Fruit fly (Drosophila melanogaster) whole organism, embryonic: ENCODE results near the gene Upf2.

ENCODE experiments used
- Awh ChIP-seq: fragments of 200-800 bp; sonication (Bioruptor generic); IDR thresholded peaks from 2 replicates; pipeline ENCODE4, ENCODE4 v1.3.6; 2022; ENCODE audit warnings: missing biosample characterization, missing genetic modification characterization
- C15 ChIP-seq: fragments of 200-800 bp; sonication (Bioruptor generic); IDR thresholded peaks from 3 replicates; pipeline ENCODE4 v1.3.6; 2022; ENCODE audit warnings: missing biosample characterization, missing genetic modification characterization
- CG10147 ChIP-seq: fragments of 200-800 bp; sonication (Bioruptor generic); optimal IDR thresholded peaks from 2 replicates; lab custom pipeline; 2019; ENCODE audit warnings: missing biosample characterization, mild to moderate bottlenecking, missing genetic modification characterization, moderate library complexity
- CG10366 ChIP-seq: fragments of 200-800 bp; sonication (Bioruptor generic); IDR thresholded peaks from 2 replicates; pipeline ENCODE4 v1.3.6; 2022; ENCODE audit warnings: missing biosample characterization, missing genetic modification characterization
- CG10543 ChIP-seq: fragments of 200-800 bp; sonication (Bioruptor generic); optimal IDR thresholded peaks from 3 replicates; lab custom pipeline; 2017; ENCODE audit warnings: missing biosample characterization, mild to moderate bottlenecking, missing genetic modification characterization, moderate library complexity
- CG11398 ChIP-seq: fragments of 200-800 bp; sonication (Bioruptor generic); optimal IDR thresholded peaks from 2 replicates; lab custom pipeline; 2016; ENCODE audit warnings: missing biosample characterization, missing genetic modification characterization
- CG13296 ChIP-seq: fragments of 200-800 bp; sonication (Bioruptor generic); optimal IDR thresholded peaks from 3 replicates; lab custom pipeline; 2018; ENCODE audit warnings: missing biosample characterization, mild to moderate bottlenecking, missing genetic modification characterization
- CG13624 ChIP-seq: fragments of 200-800 bp; sonication (Bioruptor generic); optimal IDR thresholded peaks from 2 replicates; lab custom pipeline; 2016; ENCODE audit warnings: missing biosample characterization, missing genetic modification characterization
- CG1647 ChIP-seq: fragments of 200-800 bp; sonication (Bioruptor generic); optimal IDR thresholded peaks from 3 replicates; lab custom pipeline; 2016; ENCODE audit warnings: missing biosample characterization, missing genetic modification characterization
- CG16813 ChIP-seq: fragments of 200-800 bp; sonication (Bioruptor generic); IDR thresholded peaks from 3 replicates; pipeline ENCODE4 v1.3.6; 2022; ENCODE audit warnings: missing biosample characterization, missing genetic modification characterization; ENCODE audit not compliant: partially characterized antibody
- CG17385 ChIP-seq: fragments of 200-800 bp; sonication (Bioruptor generic); optimal IDR thresholded peaks from 3 replicates; lab custom pipeline; 2018; ENCODE audit warnings: missing biosample characterization, mild to moderate bottlenecking, missing genetic modification characterization
- CG2199 ChIP-seq: fragments of 200-800 bp; sonication (Bioruptor generic); IDR thresholded peaks from 3 replicates; pipeline ENCODE4 v1.3.6; 2022; ENCODE audit warnings: missing biosample characterization, missing genetic modification characterization
- CG2678 ChIP-seq: fragments of 200-800 bp; sonication (Bioruptor generic); optimal IDR thresholded peaks from 3 replicates; lab custom pipeline; 2019; ENCODE audit warnings: missing biosample characterization, mild to moderate bottlenecking, missing genetic modification characterization, moderate library complexity
- CG30403 ChIP-seq: fragments of 200-800 bp; sonication (Bioruptor generic); optimal IDR thresholded peaks from 3 replicates; lab custom pipeline; 2016; ENCODE audit warnings: missing biosample characterization, missing genetic modification characterization
- CG3065 ChIP-seq: fragments of 200-800 bp; sonication (Bioruptor generic); optimal IDR thresholded peaks from 2 replicates; lab custom pipeline; 2016; ENCODE audit warnings: missing biosample characterization, missing genetic modification characterization
- CG31365 ChIP-seq: fragments of 200-800 bp; sonication (Bioruptor generic); optimal IDR thresholded peaks from 2 replicates; lab custom pipeline; 2018; ENCODE audit warnings: missing biosample characterization, mild to moderate bottlenecking, missing genetic modification characterization
- CG32767 ChIP-seq: fragments of 200-800 bp; sonication (Bioruptor generic); IDR thresholded peaks from 2 replicates; pipeline ENCODE4 v1.3.6; 2022; ENCODE audit warnings: missing biosample characterization, missing genetic modification characterization
- CG3838 ChIP-seq: fragments of 200-800 bp; sonication (Bioruptor generic); optimal IDR thresholded peaks from 3 replicates; lab custom pipeline; 2016; ENCODE audit warnings: missing biosample characterization, missing genetic modification characterization
- CG3995 ChIP-seq: fragments of 200-800 bp; sonication (Bioruptor generic); optimal IDR thresholded peaks from 3 replicates; lab custom pipeline; 2016; ENCODE audit warnings: missing biosample characterization, missing genetic modification characterization
- CG8089 ChIP-seq: fragments of 200-800 bp; sonication (Bioruptor generic); optimal IDR thresholded peaks from 3 replicates; lab custom pipeline; 2016; ENCODE audit warnings: missing biosample characterization, missing genetic modification characterization
- CG8359 ChIP-seq: fragments of 200-800 bp; sonication (Bioruptor generic); optimal IDR thresholded peaks from 2 replicates; lab custom pipeline; 2017; ENCODE audit warnings: missing biosample characterization, mild to moderate bottlenecking, missing genetic modification characterization, borderline replicate concordance
- CTCF ChIP-seq: fragments of 200-800 bp; sonication (Bioruptor generic); optimal IDR thresholded peaks from 2 replicates; lab custom pipeline; 2017; ENCODE audit warnings: missing biosample characterization, mild to moderate bottlenecking, missing genetic modification characterization, moderate library complexity
- D19A ChIP-seq: fragments of 200-800 bp; optimal IDR thresholded peaks from 3 replicates; lab custom pipeline; 2019; ENCODE audit warnings: missing biosample characterization, mild to moderate bottlenecking, missing genetic modification characterization, moderate library complexity
- D19B ChIP-seq: fragments of 200-800 bp; sonication (Bioruptor generic); optimal IDR thresholded peaks from 2 replicates; lab custom pipeline; 2017; ENCODE audit warnings: missing biosample characterization, mild to moderate bottlenecking, missing genetic modification characterization
- Dp ChIP-seq: fragments of 200-800 bp; sonication (Bioruptor generic); optimal IDR thresholded peaks from 2 replicates; lab custom pipeline; 2018; ENCODE audit warnings: missing biosample characterization, mild to moderate bottlenecking, missing genetic modification characterization, moderate library complexity
- E2f1 ChIP-seq: fragments of 200-800 bp; sonication (Bioruptor generic); IDR thresholded peaks from 2 replicates; pipeline ENCODE4 v1.3.6; 2022; ENCODE audit warnings: missing biosample characterization, missing genetic modification characterization
- ERR ChIP-seq: fragments of 200-800 bp; sonication (Bioruptor generic); optimal IDR thresholded peaks from 2 replicates; lab custom pipeline; 2016; ENCODE audit warnings: missing biosample characterization, missing genetic modification characterization
- Eip74EF ChIP-seq, 2 experiments: fragments of 200-800 bp in 1 of 2; fragments of >200 bp in 1 of 2; sonication (Bioruptor generic) in 1 of 2; optimal IDR thresholded peaks; 2 replicates each; lab custom pipeline; 2017 to 2019; ENCODE audit warnings: missing biosample characterization in 2 of 2, missing genetic modification characterization in 2 of 2, mild to moderate bottlenecking in 1 of 2, moderate library complexity in 1 of 2
- Mad ChIP-seq: fragments of 200-800 bp; sonication (Bioruptor generic); optimal IDR thresholded peaks from 2 replicates; lab custom pipeline; 2016; ENCODE audit warnings: missing biosample characterization, missing genetic modification characterization
- Nf-YB ChIP-seq: fragments of 200-800 bp; sonication (Bioruptor generic); optimal IDR thresholded peaks from 3 replicates; lab custom pipeline; 2019; ENCODE audit warnings: missing biosample characterization, mild to moderate bottlenecking, missing genetic modification characterization, moderate library complexity
- Opbp ChIP-seq: fragments of 200-800 bp; sonication (Bioruptor generic); IDR thresholded peaks from 3 replicates; pipeline ENCODE4 v1.3.6; 2022; ENCODE audit warnings: missing biosample characterization, missing genetic modification characterization; ENCODE audit not compliant: partially characterized antibody
- Sox100B ChIP-seq: fragments of 200-800 bp; sonication (Bioruptor generic); optimal IDR thresholded peaks from 3 replicates; lab custom pipeline; 2018; ENCODE audit warnings: missing biosample characterization, mild to moderate bottlenecking, missing genetic modification characterization
- Xrp1 ChIP-seq: fragments of 200-800 bp; sonication (Bioruptor generic); IDR thresholded peaks from 2 replicates; pipeline ENCODE4 v1.3.6; 2022; ENCODE audit warnings: missing biosample characterization, missing genetic modification characterization
- abd-A ChIP-seq: fragments of 200-800 bp; sonication (Bioruptor generic); optimal IDR thresholded peaks from 3 replicates; lab custom pipeline; 2019; ENCODE audit warnings: missing biosample characterization, mild to moderate bottlenecking, missing genetic modification characterization, moderate library complexity
- ems ChIP-seq: fragments of 200-800 bp; sonication (Bioruptor generic); optimal IDR thresholded peaks from 3 replicates; lab custom pipeline; 2016; ENCODE audit warnings: missing biosample characterization, missing genetic modification characterization
- fd102C ChIP-seq: fragments of 200-800 bp; sonication (Bioruptor generic); optimal IDR thresholded peaks from 2 replicates; lab custom pipeline; 2018; ENCODE audit warnings: missing biosample characterization, mild to moderate bottlenecking, missing genetic modification characterization, moderate library complexity
- fd96Cb ChIP-seq: fragments of 200-800 bp; sonication (Bioruptor generic); optimal IDR thresholded peaks from 2 replicates; lab custom pipeline; 2018; ENCODE audit warnings: missing biosample characterization, mild to moderate bottlenecking, missing genetic modification characterization, moderate library complexity
- grn ChIP-seq: fragments of 200-800 bp; sonication (Bioruptor generic); optimal IDR thresholded peaks from 3 replicates; lab custom pipeline; 2017; ENCODE audit warnings: missing biosample characterization, missing genetic modification characterization
- ham ChIP-seq: fragments of 200-800 bp; sonication (Bioruptor generic); IDR thresholded peaks from 2 replicates; pipeline ENCODE4 v1.3.6; 2022; ENCODE audit warnings: missing biosample characterization, missing genetic modification characterization
- jumu ChIP-seq: fragments of 200-800 bp; sonication (Bioruptor generic); optimal IDR thresholded peaks from 3 replicates; lab custom pipeline; 2016; ENCODE audit warnings: missing biosample characterization, missing genetic modification characterization
- kay ChIP-seq: fragments of 200-800 bp; sonication (Bioruptor generic); optimal IDR thresholded peaks from 2 replicates; lab custom pipeline; 2016; ENCODE audit warnings: missing biosample characterization, missing genetic modification characterization
- luna ChIP-seq: fragments of 200-800 bp; sonication (Bioruptor generic); optimal IDR thresholded peaks from 2 replicates; lab custom pipeline; 2016; ENCODE audit warnings: missing biosample characterization, missing genetic modification characterization
- mirr ChIP-seq: fragments of 200-800 bp; sonication (Bioruptor generic); optimal IDR thresholded peaks from 3 replicates; lab custom pipeline; 2018; ENCODE audit warnings: missing biosample characterization, mild to moderate bottlenecking, missing genetic modification characterization
- pb ChIP-seq: fragments of 200-800 bp; sonication (Bioruptor generic); optimal IDR thresholded peaks from 3 replicates; lab custom pipeline; 2016; ENCODE audit warnings: missing biosample characterization, missing genetic modification characterization
- sens-2 ChIP-seq: fragments of 200-800 bp; sonication (Bioruptor generic); IDR thresholded peaks from 2 replicates; pipeline ENCODE4 v1.3.6; 2022; ENCODE audit warnings: missing biosample characterization, missing genetic modification characterization
- sima ChIP-seq: fragments of 200-800 bp; sonication (Bioruptor generic); optimal IDR thresholded peaks from 2 replicates; lab custom pipeline; 2016; ENCODE audit warnings: missing biosample characterization, missing genetic modification characterization
- slbo ChIP-seq: fragments of 200-800 bp; sonication (Bioruptor generic); IDR thresholded peaks from 2 replicates; pipeline ENCODE4 v1.3.6; 2022; ENCODE audit warnings: missing biosample characterization, missing genetic modification characterization
- sug ChIP-seq: fragments of 200-800 bp; optimal IDR thresholded peaks from 2 replicates; lab custom pipeline; 2019; ENCODE audit warnings: missing biosample characterization, mild to moderate bottlenecking, missing genetic modification characterization, moderate library complexity
- tll ChIP-seq, 2 experiments: fragments of 200-800 bp in 1 of 2; fragments of >200 bp in 1 of 2; sonication (Bioruptor generic) in 1 of 2; optimal IDR thresholded peaks; 2 replicates each; lab custom pipeline; 2017 to 2019; ENCODE audit warnings: missing biosample characterization in 2 of 2, missing genetic modification characterization in 2 of 2, mild to moderate bottlenecking in 1 of 2, moderate library complexity in 1 of 2
- unpg ChIP-seq: fragments of 200-800 bp; sonication (Bioruptor generic); optimal IDR thresholded peaks from 3 replicates; lab custom pipeline; 2018; ENCODE audit warnings: missing biosample characterization, mild to moderate bottlenecking, missing genetic modification characterization, moderate library complexity

Upf2 gene

dm6 chrX:8101479-8102198 is 26.4 kb upstream of the Upf2 start, which contains the start of gene CG2258 (continued):
- TF ChIP-seq CG13296 (GFP tag; lab: Kevin White, UChicago) = peak; percentile 85
- TF ChIP-seq Eip74EF (GFP tag; optimal IDR thresholded peaks at IDR 0.05; lab: Kevin White, UChicago) = peak in 1 of 2 experiments; percentile 83
- TF ChIP-seq CG1647 (GFP tag; lab: Kevin White, UChicago) = peak; percentile 77
- TF ChIP-seq Nf-YB = peak; percentile 45
- TF ChIP-seq CG16813 (GFP tag; lab: Robert Waterston, UW) = no peak
- peak; percentile 15 for TF ChIP-seq CG3838
- TF ChIP-seq unpg = peak; percentile 92
- peak; percentile 38 for TF ChIP-seq CG3995 (GFP tag; lab: Kevin White, UChicago)
- TF ChIP-seq sug (tag; lab: Kevin White, UChicago) = peak; percentile 67
- peak; percentile 73 for TF ChIP-seq ems (GFP tag; lab: Kevin White, UChicago)
- TF ChIP-seq CG2678 = peak; percentile 85
- TF ChIP-seq Mad (GFP tag; lab: Kevin White, UChicago) = peak; percentile 49
- TF ChIP-seq slbo (GFP tag; lab: Robert Waterston, UW) = peak; percentile 90
- no peak for TF ChIP-seq tll (GFP tag; optimal IDR thresholded peaks at IDR 0.05; lab: Kevin White, UChicago)
- TF ChIP-seq CTCF (GFP tag; lab: Kevin White, UChicago) = peak; percentile 7
- TF ChIP-seq CG10543 (GFP tag; lab: Kevin White, UChicago) = peak; percentile 81
- TF ChIP-seq abd-A (tag; lab: Kevin White, UChicago) = no peak
- TF ChIP-seq D19A = peak; percentile 82
- TF ChIP-seq Dp (GFP tag; lab: Kevin White, UChicago) = peak; percentile 82
- TF ChIP-seq sima (GFP tag; lab: Kevin White, UChicago) = no peak
- TF ChIP-seq ham (GFP tag; lab: Robert Waterston, UW) = peak; percentile 43; the same call in 1 of the 2 replicates
- TF ChIP-seq CG31365 (tag; lab: Kevin White, UChicago) = peak; percentile 53
- peak; percentile 53 for TF ChIP-seq mirr (GFP tag; lab: Kevin White, UChicago)
- TF ChIP-seq CG8089 (GFP tag; lab: Kevin White, UChicago) = peak; percentile 46
- TF ChIP-seq CG32767 = peak; percentile 76
- peak; percentile 86 for TF ChIP-seq Xrp1 (GFP tag; lab: Robert Waterston, UW)
- TF ChIP-seq pb (GFP tag; lab: Kevin White, UChicago) = peak; percentile 38
- no peak for TF ChIP-seq Opbp (GFP tag; lab: Robert Waterston, UW)
- TF ChIP-seq Awh (GFP tag; lab: Robert Waterston, UW) = peak; percentile 76
- TF ChIP-seq ERR (GFP tag; lab: Kevin White, UChicago) = no peak
- peak; percentile 84 for TF ChIP-seq CG30403 (GFP tag; lab: Kevin White, UChicago)
- TF ChIP-seq kay (GFP tag; lab: Kevin White, UChicago) = no peak
- TF ChIP-seq E2f1 (GFP tag; lab: Robert Waterston, UW) = peak; percentile 84
- TF ChIP-seq CG17385 = peak; percentile 87
- no peak for TF ChIP-seq grn (GFP tag; lab: Kevin White, UChicago)
- no peak for TF ChIP-seq jumu
- 0 out of 3 replicates have a peak, but pooled peaks have one; percentile 49 for TF ChIP-seq CG2199 (GFP tag; lab: Robert Waterston, UW)
- peak; percentile 52 for TF ChIP-seq D19B (GFP tag; lab: Kevin White, UChicago)
- TF ChIP-seq Sox100B (GFP tag; lab: Kevin White, UChicago) = peak; percentile 83
- TF ChIP-seq CG13624 = peak; percentile 65
- no peak for TF ChIP-seq fd102C (GFP tag; lab: Kevin White, UChicago)
- TF ChIP-seq C15 (GFP tag; lab: Robert Waterston, UW) = peak; percentile 66; the same call in 1 of the 3 replicates
- peak; percentile 75 for TF ChIP-seq CG10147 (GFP tag; lab: Kevin White, UChicago)
- peak; percentile 82 for TF ChIP-seq CG10366 (GFP tag; lab: Robert Waterston, UW)
- TF ChIP-seq CG11398 (GFP tag; lab: Kevin White, UChicago) = peak; percentile 66
- TF ChIP-seq luna (GFP tag; lab: Kevin White, UChicago) = no peak
- TF ChIP-seq fd96Cb (tag; lab: Kevin White, UChicago) = peak; percentile 90
- no peak; the same call in 1 of the 2 replicates for TF ChIP-seq sens-2 (GFP tag; lab: Robert Waterston, UW)
- peak; percentile 37 for TF ChIP-seq CG3065 (GFP tag; lab: Kevin White, UChicago)
- no peak for TF ChIP-seq CG8359
